Fruit fly (Drosophila melanogaster): Measurements from ENCODE around the gene Obp19b.

dm6 chrX:20467155-20467554 is 50.6 kb downstream of the Obp19b start, which contains the start of gene GstT3:
- TF ChIP-seq CG8301 (tag; optimal IDR thresholded peaks at IDR 0.05) (no peak), CG13204 (GFP tag; optimal IDR thresholded peaks at IDR 0.05) (no peak), CG10348 (GFP tag; IDR thresholded peaks at IDR 0.05) (no peak), Ets98B (GFP tag; IDR thresholded peaks at IDR 0.05) (no peak), Pif1A (GFP tag; optimal IDR thresholded peaks at IDR 0.05) (no peak), CG17806 (tag; optimal IDR thresholded peaks at IDR 0.05) (no peak), EcR (GFP tag; optimal IDR thresholded peaks at IDR 0.05) (no peak)
